Fruit fly (Drosophila melanogaster) whole organism, prepupa: ENCODE results near the gene dmrt99B.
A peak's percentile ranks its signal among the peaks of the same experiment; 100 is the strongest.

Experiments used
- CG32006 ChIP-seq: fragments of 200-800 bp; sonication (Bioruptor generic); optimal IDR thresholded peaks from 3 replicates; lab custom pipeline; 2017; ENCODE audit warnings: missing biosample characterization, mild to moderate bottlenecking, missing genetic modification characterization
- Lpt ChIP-seq: fragments of 200-800 bp; sonication (Bioruptor generic); optimal IDR thresholded peaks from 3 replicates; lab custom pipeline; 2016; ENCODE audit warnings: missing biosample characterization, missing genetic modification characterization
- OdsH ChIP-seq: fragments of 200-800 bp; sonication (Bioruptor generic); optimal IDR thresholded peaks from 3 replicates; lab custom pipeline; 2016; ENCODE audit warnings: missing biosample characterization, missing genetic modification characterization
- fkh ChIP-seq: fragments of 200-800 bp; sonication (Bioruptor generic); optimal IDR thresholded peaks from 3 replicates; lab custom pipeline; 2017; ENCODE audit warnings: missing biosample characterization, mild to moderate bottlenecking, missing genetic modification characterization, moderate library complexity
- svp ChIP-seq: fragments of 200-800 bp; sonication (Bioruptor generic); peaks from one replicate; lab custom pipeline; 2016; ENCODE audit warnings: missing biosample characterization, missing genetic modification characterization

dm6 chr3R:29690539-29690852 lies 1.9 kb upstream of the dmrt99B start:
- TF ChIP-seq CG32006 (GFP tag; lab: Kevin White, UChicago) (peak; percentile 63), svp (peak; percentile 13), fkh (GFP tag; lab: Kevin White, UChicago) (no peak), Lpt (GFP tag; lab: Kevin White, UChicago) (no peak), OdsH (GFP tag; lab: Kevin White, UChicago) (peak; percentile 41)
